Worm (Caenorhabditis elegans) whole organism, L1 larva: ENCODE data around the gene gid-7.

Source experiments
- C04F5.9 ChIP-seq: sonication (generic microtip); optimal IDR thresholded peaks from 2 replicates; lab custom pipeline; 2016; ENCODE audit warnings: missing genetic modification characterization, missing compliant biosample characterization
- C34B4.2 ChIP-seq: sonication (generic microtip); optimal IDR thresholded peaks from 2 replicates; lab custom pipeline; 2017; ENCODE audit warnings: mild to moderate bottlenecking, missing genetic modification characterization, missing compliant biosample characterization
- aha-1 ChIP-seq: fragments of 150-350 bp; optimal IDR thresholded peaks from 2 replicates; lab custom pipeline; 2014; ENCODE audit warnings: missing biosample characterization, missing genetic modification characterization
- alr-1 ChIP-seq: fragments of 200-800 bp; sonication (Bioruptor generic); optimal IDR thresholded peaks from 2 replicates; lab custom pipeline; 2018; ENCODE audit warnings: borderline replicate concordance, mild to moderate bottlenecking, missing genetic modification characterization, missing compliant biosample characterization
- ama-1 ChIP-seq: fragments of 150-350 bp; optimal IDR thresholded peaks from 2 replicates; lab custom pipeline; 2014
- blmp-1 ChIP-seq: fragments of 150-350 bp; optimal IDR thresholded peaks from 2 replicates; lab custom pipeline; 2014; ENCODE audit warnings: missing biosample characterization, missing genetic modification characterization
- ceh-63 ChIP-seq: fragments of 200-800 bp; sonication (Bioruptor generic); optimal IDR thresholded peaks from 2 replicates; lab custom pipeline; 2018; ENCODE audit warnings: mild to moderate bottlenecking, missing genetic modification characterization, missing compliant biosample characterization
- ceh-8 ChIP-seq: fragments of 200-800 bp; sonication (Bioruptor generic); optimal IDR thresholded peaks from 2 replicates; lab custom pipeline; 2018; ENCODE audit warnings: mild to moderate bottlenecking, missing genetic modification characterization, moderate library complexity, missing compliant biosample characterization
- ceh-82 ChIP-seq, 3 experiments: fragments of 150-350 bp in 1 of 3; sonication (generic microtip) in 2 of 3; optimal IDR thresholded peaks; 2 replicates each; lab custom pipeline; 2014 to 2017; ENCODE audit warnings: missing biosample characterization in 3 of 3, missing genetic modification characterization in 3 of 3
- ceh-88 ChIP-seq: fragments of 200-800 bp; sonication (Bioruptor generic); IDR thresholded peaks from 2 replicates; pipeline ENCODE4 v1.3.6; 2022; ENCODE audit warnings: missing genetic modification characterization, missing compliant biosample characterization
- efl-3 ChIP-seq: fragments of 200-800 bp; sonication (Bioruptor generic); optimal IDR thresholded peaks from 2 replicates; lab custom pipeline; 2018; ENCODE audit warnings: mild to moderate bottlenecking, missing genetic modification characterization, missing compliant biosample characterization
- egl-13 ChIP-seq: sonication (generic microtip); optimal IDR thresholded peaks from 2 replicates; lab custom pipeline; 2016; ENCODE audit warnings: missing genotype, missing genetic modification reagents, missing genetic modification characterization, missing compliant biosample characterization
- egl-27 ChIP-seq, 2 experiments: fragments of 150-350 bp in 1 of 2; sonication (generic microtip); optimal IDR thresholded peaks; 3 replicates each; lab custom pipeline; 2017 to 2018; ENCODE audit warnings: missing biosample characterization in 2 of 2, missing genetic modification characterization in 2 of 2, missing genetic modification reagents in 2 of 2
- elt-2 ChIP-seq: sonication (generic microtip); optimal IDR thresholded peaks from 2 replicates; lab custom pipeline; 2016; ENCODE audit warnings: missing genetic modification characterization, mild to moderate bottlenecking, inconsistent platforms, missing compliant biosample characterization, missing genetic modification reagents
- ets-5 ChIP-seq: fragments of 200-800 bp; sonication (Bioruptor generic); IDR thresholded peaks from 2 replicates; pipeline ENCODE4 v1.3.6; 2022; ENCODE audit warnings: missing genetic modification characterization, missing compliant biosample characterization
- fkh-10 ChIP-seq: sonication (generic microtip); optimal IDR thresholded peaks from 2 replicates; lab custom pipeline; 2017; ENCODE audit warnings: missing biosample characterization, missing genetic modification reagents, missing genetic modification characterization
- fkh-8 ChIP-seq: sonication (generic microtip); optimal IDR thresholded peaks from 2 replicates; lab custom pipeline; 2016; ENCODE audit warnings: mild to moderate bottlenecking, missing genetic modification characterization, missing compliant biosample characterization
- fos-1 ChIP-seq: fragments of 150-350 bp; optimal IDR thresholded peaks from 2 replicates; lab custom pipeline; 2014; ENCODE audit warnings: missing biosample characterization, missing genetic modification characterization
- hlh-4 ChIP-seq: sonication (generic microtip); optimal IDR thresholded peaks from 2 replicates; lab custom pipeline; 2016; ENCODE audit warnings: mild to moderate bottlenecking, missing genetic modification characterization, missing compliant biosample characterization
- irx-1 ChIP-seq: sonication (generic microtip); optimal IDR thresholded peaks from 2 replicates; lab custom pipeline; 2016; ENCODE audit warnings: missing genetic modification characterization, missing compliant biosample characterization
- lin-13 ChIP-seq: fragments of 150-350 bp; optimal IDR thresholded peaks from 2 replicates; lab custom pipeline; 2014; ENCODE audit warnings: missing biosample characterization, missing genetic modification reagents, missing genetic modification characterization
- lin-15B ChIP-seq: fragments of 150-350 bp; sonication (generic microtip); optimal IDR thresholded peaks from 3 replicates; lab custom pipeline; 2014; ENCODE audit warnings: missing biosample characterization, missing genetic modification characterization
- lin-39 ChIP-seq: fragments of 150-350 bp; optimal IDR thresholded peaks from 2 replicates; lab custom pipeline; 2014; ENCODE audit warnings: missing biosample characterization, missing genetic modification reagents, missing genetic modification characterization
- lir-3 ChIP-seq: sonication (generic microtip); optimal IDR thresholded peaks from 2 replicates; lab custom pipeline; 2016; ENCODE audit warnings: mild to moderate bottlenecking, missing genetic modification characterization, moderate library complexity, missing compliant biosample characterization; ENCODE audit not compliant: poor library complexity
- lsy-2 ChIP-seq, 2 experiments: fragments of 150-350 bp; optimal IDR thresholded peaks; 2 replicates each; lab custom pipeline; 2014; ENCODE audit warnings: missing biosample characterization in 2 of 2, missing genetic modification characterization in 2 of 2
- mdl-1 ChIP-seq, 2 experiments: fragments of 150-350 bp; optimal IDR thresholded peaks; 2 replicates each; lab custom pipeline; 2014 to 2017; ENCODE audit warnings: missing biosample characterization in 2 of 2, missing genetic modification characterization in 2 of 2, inconsistent platforms in 1 of 2
- nhr-11 ChIP-seq: fragments of 150-350 bp; optimal IDR thresholded peaks from 2 replicates; lab custom pipeline; 2014; ENCODE audit warnings: missing biosample characterization, missing genetic modification characterization
- nhr-19 ChIP-seq: fragments of 200-800 bp; sonication (Bioruptor generic); conservative IDR thresholded peaks from 2 replicates; pipeline ENCODE4 v1.3.6; 2022; ENCODE audit warnings: missing genetic modification characterization, missing compliant biosample characterization
- nhr-20 ChIP-seq: sonication (generic microtip); optimal IDR thresholded peaks from 2 replicates; lab custom pipeline; 2016; ENCODE audit warnings: mild to moderate bottlenecking, missing genetic modification characterization, missing compliant biosample characterization
- nhr-237 ChIP-seq: fragments of 150-350 bp; optimal IDR thresholded peaks from 2 replicates; lab custom pipeline; 2014; ENCODE audit warnings: missing biosample characterization, missing genetic modification characterization
- nhr-28 ChIP-seq: fragments of 150-350 bp; optimal IDR thresholded peaks from 2 replicates; lab custom pipeline; 2014; ENCODE audit warnings: missing biosample characterization, missing genetic modification characterization
- nhr-47 ChIP-seq: sonication (generic microtip); optimal IDR thresholded peaks from 2 replicates; lab custom pipeline; 2016; ENCODE audit warnings: mild to moderate bottlenecking, missing genetic modification characterization, moderate library complexity, missing compliant biosample characterization
- nhr-71 ChIP-seq: sonication (generic microtip); optimal IDR thresholded peaks from 2 replicates; lab custom pipeline; 2016; ENCODE audit warnings: mild to moderate bottlenecking, missing genetic modification characterization, moderate library complexity, missing compliant biosample characterization
- nhr-77 ChIP-seq: fragments of 150-350 bp; optimal IDR thresholded peaks from 2 replicates; lab custom pipeline; 2014; ENCODE audit warnings: missing biosample characterization, missing genetic modification characterization
- nhr-84 ChIP-seq: sonication (generic microtip); optimal IDR thresholded peaks from 2 replicates; lab custom pipeline; 2017; ENCODE audit warnings: missing biosample characterization, missing genetic modification characterization
- nhr-85 ChIP-seq: sonication (generic microtip); peaks from one replicate; lab custom pipeline; 2016; ENCODE audit warnings: missing genetic modification characterization, inconsistent platforms, missing compliant biosample characterization
- nhr-90 ChIP-seq: sonication (generic microtip); optimal IDR thresholded peaks from 2 replicates; lab custom pipeline; 2016; ENCODE audit warnings: mild to moderate bottlenecking, missing genetic modification characterization, missing compliant biosample characterization; ENCODE audit not compliant: poor library complexity
- pax-3 ChIP-seq: fragments of 200-800 bp; sonication (Bioruptor generic); optimal IDR thresholded peaks from 2 replicates; lab custom pipeline; 2018; ENCODE audit warnings: mild to moderate bottlenecking, missing genetic modification characterization, moderate library complexity, missing compliant biosample characterization
- rnt-1 ChIP-seq: sonication (generic microtip); optimal IDR thresholded peaks from 2 replicates; lab custom pipeline; 2016; ENCODE audit warnings: mild to moderate bottlenecking, missing genetic modification characterization, moderate library complexity, missing compliant biosample characterization
- skn-1 ChIP-seq: fragments of 150-350 bp; optimal IDR thresholded peaks from 2 replicates; lab custom pipeline; 2014; ENCODE audit warnings: missing biosample characterization, missing genetic modification characterization
- snpc-4 ChIP-seq: fragments of 150-350 bp; optimal IDR thresholded peaks from 2 replicates; lab custom pipeline; 2014; ENCODE audit warnings: missing biosample characterization, missing genetic modification characterization
- sox-4 ChIP-seq: sonication (generic microtip); optimal IDR thresholded peaks from 2 replicates; lab custom pipeline; 2016; ENCODE audit warnings: missing genetic modification characterization, missing compliant biosample characterization
- sptf-1 ChIP-seq: fragments of 150-350 bp; optimal IDR thresholded peaks from 2 replicates; lab custom pipeline; 2014; ENCODE audit warnings: missing biosample characterization, missing genetic modification characterization
- swsn-7 ChIP-seq: sonication (generic microtip); optimal IDR thresholded peaks from 2 replicates; lab custom pipeline; 2016; ENCODE audit warnings: missing genetic modification characterization, missing compliant biosample characterization
- unc-130 ChIP-seq: fragments of 150-350 bp; optimal IDR thresholded peaks from 2 replicates; lab custom pipeline; 2017; ENCODE audit warnings: missing biosample characterization, missing genetic modification characterization, inconsistent platforms
- unc-86 ChIP-seq: sonication (generic microtip); optimal IDR thresholded peaks from 2 replicates; lab custom pipeline; 2016; ENCODE audit warnings: missing genetic modification characterization, missing compliant biosample characterization
- unc-98 ChIP-seq: fragments of 200-800 bp; sonication (Bioruptor generic); IDR thresholded peaks from 2 replicates; pipeline ENCODE4 v1.3.6; 2022; ENCODE audit warnings: missing genetic modification characterization, missing compliant biosample characterization
- vab-15 ChIP-seq: sonication (generic microtip); optimal IDR thresholded peaks from 2 replicates; lab custom pipeline; 2017; ENCODE audit warnings: missing genotype, mild to moderate bottlenecking, missing genetic modification characterization, missing compliant biosample characterization
- xbp-1 ChIP-seq: sonication (generic microtip); optimal IDR thresholded peaks from 2 replicates; lab custom pipeline; 2016; ENCODE audit warnings: missing genetic modification characterization, missing compliant biosample characterization
- zag-1 ChIP-seq: fragments of 150-350 bp; optimal IDR thresholded peaks from 2 replicates; lab custom pipeline; 2014; ENCODE audit warnings: missing biosample characterization, missing genetic modification characterization
- zip-4 ChIP-seq: fragments of 200-800 bp; sonication (Bioruptor generic); optimal IDR thresholded peaks from 2 replicates; lab custom pipeline; 2018; ENCODE audit warnings: mild to moderate bottlenecking, missing genetic modification characterization, moderate library complexity, missing compliant biosample characterization
- ztf-11 ChIP-seq, 2 experiments: sonication (generic microtip); optimal IDR thresholded peaks; 2 replicates each; lab custom pipeline; 2016 to 2017; ENCODE audit warnings: missing genetic modification characterization in 2 of 2, missing biosample characterization in 1 of 2, missing compliant biosample characterization in 1 of 2

gid-7 gene

ce11 chrV:3718507-3718906 lies 38.4 kb downstream of the gid-7 start (continued):
- TF ChIP-seq nhr-47 (tag; lab: Kevin White, UChicago) (peak; percentile 51), fkh-10 (no peak), nhr-77 (tag; lab: Kevin White, UChicago) (no peak)
- TF ChIP-seq, all 84 proteins: peak for 6

DNA sequence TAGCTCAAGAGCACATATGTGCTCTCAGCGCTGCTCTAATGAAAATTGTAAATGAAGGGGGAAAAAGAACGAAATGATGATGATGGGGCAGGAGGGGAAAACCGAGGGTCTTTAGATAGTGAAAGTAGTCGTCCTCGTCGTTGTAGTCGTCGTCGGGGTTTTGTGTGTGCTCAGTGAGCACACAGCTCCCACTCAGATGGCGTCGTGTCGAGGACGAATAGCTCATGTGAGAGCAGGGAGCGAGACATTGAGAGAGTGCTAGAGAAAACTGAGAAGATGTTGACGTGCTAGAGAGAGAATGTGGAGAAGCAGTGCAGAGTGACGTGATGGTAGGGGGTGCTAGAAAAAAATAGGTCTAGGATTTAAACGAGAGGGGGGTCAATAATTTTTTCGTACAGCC lies 39.1 kb downstream of the gid-7 start:
- peak; percentile 53 for TF ChIP-seq swsn-7 (tag; lab: Kevin White, UChicago)
- peak; percentile 31 for TF ChIP-seq lin-13
- TF ChIP-seq unc-98 (GFP tag; lab: Robert Waterston, UW): no peak
- TF ChIP-seq ama-1 (lab: Kevin White, UChicago): peak; percentile 7
- TF ChIP-seq ceh-88: no peak
- no peak for TF ChIP-seq egl-27 (tag; optimal IDR thresholded peaks at IDR 0.05; lab: Kevin White, UChicago)
- no peak for TF ChIP-seq lin-39 (tag; lab: Kevin White, UChicago)
- peak; percentile 45 for TF ChIP-seq skn-1
- no peak for TF ChIP-seq lir-3
- TF ChIP-seq lin-15B (tag; lab: Kevin White, UChicago): no peak
- peak; percentile 38 for TF ChIP-seq ceh-8
- peak; percentile 12 for TF ChIP-seq snpc-4 (tag; lab: Kevin White, UChicago)
- TF ChIP-seq aha-1 (tag; lab: Kevin White, UChicago): no peak
- TF ChIP-seq rnt-1 (tag; lab: Kevin White, UChicago): no peak
- no peak for TF ChIP-seq zag-1 (tag; lab: Kevin White, UChicago)
- TF ChIP-seq C04F5.9 (tag; lab: Kevin White, UChicago): no peak
- no peak for TF ChIP-seq irx-1 (tag; lab: Kevin White, UChicago)
- TF ChIP-seq lsy-2 (tag; optimal IDR thresholded peaks at IDR 0.05; lab: Kevin White, UChicago): peak; percentile 19 to 58
- TF ChIP-seq nhr-90 (tag; lab: Kevin White, UChicago): no peak
- no peak for TF ChIP-seq sptf-1 (tag; lab: Kevin White, UChicago)
- no peak for TF ChIP-seq nhr-28 (tag; lab: Kevin White, UChicago)
- TF ChIP-seq efl-3 (GFP tag; lab: Kevin White, UChicago): no peak
- no peak for TF ChIP-seq nhr-85 (tag; lab: Kevin White, UChicago)
- TF ChIP-seq mdl-1 (tag; optimal IDR thresholded peaks at IDR 0.05; lab: Kevin White, UChicago): no peak
- no peak for TF ChIP-seq blmp-1 (tag; lab: Kevin White, UChicago)
- TF ChIP-seq alr-1 (tag; lab: Kevin White, UChicago): no peak
- TF ChIP-seq fkh-8 (tag; lab: Kevin White, UChicago): peak; percentile 88
- peak; percentile 10 for TF ChIP-seq sox-4
- TF ChIP-seq egl-13: peak; percentile 36
- no peak for TF ChIP-seq nhr-84 (tag; lab: Kevin White, UChicago)
- no peak for TF ChIP-seq nhr-20
- no peak for TF ChIP-seq fos-1 (tag; lab: Kevin White, UChicago)
- TF ChIP-seq ceh-63: no peak
- no peak for TF ChIP-seq nhr-237
- TF ChIP-seq vab-15 (tag; lab: Kevin White, UChicago): no peak
- peak; percentile 40 for TF ChIP-seq xbp-1 (tag; lab: Kevin White, UChicago)
- no peak for TF ChIP-seq unc-130 (tag; lab: Kevin White, UChicago)
- peak; percentile 77 for TF ChIP-seq unc-86 (tag; lab: Kevin White, UChicago)
- TF ChIP-seq nhr-71: peak; percentile 67
- no peak for TF ChIP-seq pax-3
- TF ChIP-seq nhr-19: peak; percentile 26
- TF ChIP-seq ceh-82 (tag; optimal IDR thresholded peaks at IDR 0.05; lab: Kevin White, UChicago): peak in 2 of 3 experiments; percentile 36 to 65
- no peak for TF ChIP-seq C34B4.2 (tag; lab: Kevin White, UChicago)
- no peak for TF ChIP-seq hlh-4 (tag; lab: Kevin White, UChicago)
- TF ChIP-seq ztf-11 (tag; optimal IDR thresholded peaks at IDR 0.05; lab: Kevin White, UChicago): peak in 1 of 2 experiments; percentile 36
- TF ChIP-seq elt-2 (tag; lab: Kevin White, UChicago): no peak
- TF ChIP-seq ets-5 (GFP tag; lab: Robert Waterston, UW): no peak
- TF ChIP-seq zip-4 (GFP tag; lab: Kevin White, UChicago): no peak
- no peak for TF ChIP-seq nhr-11 (tag; lab: Kevin White, UChicago)
